Worm (Caenorhabditis elegans) whole organism, L2 larva: Measurements from ENCODE around the gene nifk-1.

Source experiments
- lin-39 ChIP-seq: fragments of 150-350 bp; optimal IDR thresholded peaks from 2 replicates; lab custom pipeline; 2014; ENCODE audit warnings: missing biosample characterization, missing genetic modification reagents, missing genetic modification characterization
- mdl-1 ChIP-seq, 2 experiments: fragments of 150-350 bp in 1 of 2; sonication (generic microtip) in 1 of 2; optimal IDR thresholded peaks; 2 replicates each; lab custom pipeline; 2017; ENCODE audit warnings: missing biosample characterization in 2 of 2, missing genetic modification characterization in 2 of 2
- nhr-10 ChIP-seq: sonication (generic microtip); optimal IDR thresholded peaks from 2 replicates; lab custom pipeline; 2017; ENCODE audit warnings: missing biosample characterization, missing genetic modification characterization
- nhr-11 ChIP-seq: fragments of 150-350 bp; optimal IDR thresholded peaks from 2 replicates; lab custom pipeline; 2014; ENCODE audit warnings: missing biosample characterization, missing genetic modification characterization
- nhr-12 ChIP-seq: fragments of 150-350 bp; optimal IDR thresholded peaks from 2 replicates; lab custom pipeline; 2014; ENCODE audit warnings: missing biosample characterization, missing genetic modification characterization
- zag-1 ChIP-seq: fragments of 150-350 bp; optimal IDR thresholded peaks from 2 replicates; lab custom pipeline; 2014; ENCODE audit warnings: missing biosample characterization, missing genetic modification characterization

DNA sequence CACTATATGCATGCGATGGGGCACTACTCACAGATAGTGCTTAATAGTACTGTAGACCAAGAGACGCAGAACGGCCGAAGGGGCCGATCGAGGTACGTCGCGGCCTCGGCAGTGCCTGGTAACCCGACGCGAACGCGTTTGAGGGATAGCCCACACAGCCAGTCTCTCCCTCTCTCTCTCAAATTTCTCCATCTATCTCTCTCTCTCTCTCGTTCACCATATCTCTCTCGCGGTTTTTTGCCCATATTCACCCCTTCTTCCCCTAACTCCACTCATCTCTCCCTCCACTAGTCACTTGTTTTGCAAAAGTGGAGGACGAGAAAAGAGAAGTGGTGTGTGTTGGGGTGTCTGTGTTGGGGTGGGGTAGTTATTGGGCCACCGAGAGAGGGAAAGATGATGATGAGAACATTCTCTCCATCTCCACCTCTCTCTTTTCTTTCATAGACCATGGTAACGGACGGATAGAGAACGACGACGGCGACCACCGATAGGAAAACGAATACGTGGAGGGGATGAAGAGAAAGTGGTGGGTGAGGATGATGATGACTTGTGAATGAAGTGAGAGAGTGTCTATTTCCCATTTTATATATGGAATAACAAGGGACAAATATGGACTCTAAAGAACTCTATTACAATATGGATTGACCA, 26.2 kb downstream of the nifk-1 start:
- peak; percentile 5 to 15 for TF ChIP-seq mdl-1 (tag; optimal IDR thresholded peaks at IDR 0.05; lab: Kevin White, UChicago)
- TF ChIP-seq zag-1 (tag; lab: Kevin White, UChicago) = peak; percentile 46
- no peak for TF ChIP-seq nhr-11
- no peak for TF ChIP-seq nhr-12
- TF ChIP-seq lin-39 (tag; lab: Kevin White, UChicago) = no peak
- TF ChIP-seq nhr-10 (tag; lab: Kevin White, UChicago) = no peak
